Fruit fly (Drosophila melanogaster): ENCODE data around the gene CG15143.

The CG15143 gene

dm6 chr2L:17560125-17561019 is 36.0 kb upstream of the CG15143 start:
- TF ChIP-seq topi (GFP tag; optimal IDR thresholded peaks at IDR 0.05) = no peak
- TF ChIP-seq CG11762 (GFP tag; optimal IDR thresholded peaks at IDR 0.05; ENCODE audit: insufficient read depth) = no peak
- peak; percentile 3 for TF ChIP-seq Eip78C (GFP tag)

dm6 chr2L:17559275-17559674 is 34.9 kb upstream of the CG15143 start:
- TF ChIP-seq CG15336 (GFP tag; IDR thresholded peaks at IDR 0.05) (no peak), Blimp-1 (GFP tag; optimal IDR thresholded peaks at IDR 0.05) (no peak), vri (GFP tag; optimal IDR thresholded peaks at IDR 0.05) (no peak), CG8319 (GFP tag; optimal IDR thresholded peaks at IDR 0.05) (no peak), salr (GFP tag; optimal IDR thresholded peaks at IDR 0.05) (no peak), Smox (GFP tag; optimal IDR thresholded peaks at IDR 0.05) (no peak), esn (GFP tag; optimal IDR thresholded peaks at IDR 0.05) (no peak), CG8119 (GFP tag; IDR thresholded peaks at IDR 0.05) (no peak), Eip78C (GFP tag) (no peak), CG10669 (GFP tag; optimal IDR thresholded peaks at IDR 0.05) (no peak), dsx (GFP tag; optimal IDR thresholded peaks at IDR 0.05; ENCODE audit: poor library complexity, severe bottlenecking) (no peak), achi (GFP tag; optimal IDR thresholded peaks at IDR 0.05) (no peak), CG6276 (GFP tag; optimal IDR thresholded peaks at IDR 0.05) (no peak), Hr4 (GFP tag; optimal IDR thresholded peaks at IDR 0.05) (no peak), CG3032 (tag; optimal IDR thresholded peaks at IDR 0.05) (no peak), CG6792 (GFP tag; optimal IDR thresholded peaks at IDR 0.05) (no peak), fd85E (GFP tag; optimal IDR thresholded peaks at IDR 0.05) (no peak), ss (GFP tag; optimal IDR thresholded peaks at IDR 0.05) (no peak), Sox15 (GFP tag; optimal IDR thresholded peaks at IDR 0.05) (no peak)

dm6 chr2L:17558111-17558773 is 33.9 kb upstream of the CG15143 start:
- no peak for TF ChIP-seq CG1621 (tag; optimal IDR thresholded peaks at IDR 0.05)
- no peak for TF ChIP-seq spab (GFP tag; optimal IDR thresholded peaks at IDR 0.05)
- no peak for TF ChIP-seq svp (GFP tag)
- no peak for TF ChIP-seq CG3919 (GFP tag; optimal IDR thresholded peaks at IDR 0.05)
- TF ChIP-seq dsx (GFP tag; optimal IDR thresholded peaks at IDR 0.05; ENCODE audit: poor library complexity, severe bottlenecking) = peak; percentile 48
- TF ChIP-seq CG4318 (GFP tag; optimal IDR thresholded peaks at IDR 0.05) = no peak
- TF ChIP-seq CG8119 (GFP tag; IDR thresholded peaks at IDR 0.05) = peak; percentile 48; the same call in 2 of the 3 replicates
- TF ChIP-seq achi (GFP tag; optimal IDR thresholded peaks at IDR 0.05) = peak; percentile 5
- no peak for TF ChIP-seq Ets21C (GFP tag; optimal IDR thresholded peaks at IDR 0.05)
- peak; percentile 6 for TF ChIP-seq CG8632 (GFP tag; optimal IDR thresholded peaks at IDR 0.05)
- no peak for TF ChIP-seq Hr38 (GFP tag; optimal IDR thresholded peaks at IDR 0.05)
- TF ChIP-seq Lpt (GFP tag; optimal IDR thresholded peaks at IDR 0.05) = no peak
- TF ChIP-seq CG6163 (GFP tag; IDR thresholded peaks at IDR 0.05) = no peak
- peak; percentile 2 for TF ChIP-seq CG10669 (GFP tag; optimal IDR thresholded peaks at IDR 0.05)
- no peak for TF ChIP-seq esn (GFP tag; optimal IDR thresholded peaks at IDR 0.05)
- no peak for TF ChIP-seq Eip93F (GFP tag; optimal IDR thresholded peaks at IDR 0.05)
- no peak for TF ChIP-seq Sox14 (GFP tag; optimal IDR thresholded peaks at IDR 0.05)
- no peak for TF ChIP-seq Met (GFP tag; optimal IDR thresholded peaks at IDR 0.05)
- TF ChIP-seq OdsH (GFP tag; optimal IDR thresholded peaks at IDR 0.05) = peak; percentile 16
- TF ChIP-seq ss (GFP tag; optimal IDR thresholded peaks at IDR 0.05) = peak in 1 of 2 experiments; percentile 25
- no peak for TF ChIP-seq CG11902 (GFP tag; optimal IDR thresholded peaks at IDR 0.05)
- no peak for TF ChIP-seq CG3032 (tag; optimal IDR thresholded peaks at IDR 0.05)
- no peak for TF ChIP-seq CG7368 (GFP tag; optimal IDR thresholded peaks at IDR 0.05)
- TF ChIP-seq lz (GFP tag; optimal IDR thresholded peaks at IDR 0.05) = no peak
- TF ChIP-seq Blimp-1 (GFP tag; optimal IDR thresholded peaks at IDR 0.05) = no peak
- no peak for TF ChIP-seq CG6792 (GFP tag; optimal IDR thresholded peaks at IDR 0.05)
- peak; percentile 60 for TF ChIP-seq Ets96B (tag; optimal IDR thresholded peaks at IDR 0.05)
- no peak for TF ChIP-seq acj6 (GFP tag; optimal IDR thresholded peaks at IDR 0.05)
- TF ChIP-seq dac (GFP tag; optimal IDR thresholded peaks at IDR 0.05) = no peak
- no peak for TF ChIP-seq Smox (GFP tag; optimal IDR thresholded peaks at IDR 0.05)
- peak; percentile 20 for TF ChIP-seq CG10631 (GFP tag; optimal IDR thresholded peaks at IDR 0.05)
- TF ChIP-seq Sox15 (GFP tag; optimal IDR thresholded peaks at IDR 0.05) = no peak
- no peak for TF ChIP-seq CG8319 (GFP tag; optimal IDR thresholded peaks at IDR 0.05)
- TF ChIP-seq vri (GFP tag; optimal IDR thresholded peaks at IDR 0.05) = no peak
- no peak; the same call in 1 of the 2 replicates for TF ChIP-seq CG15336 (GFP tag; IDR thresholded peaks at IDR 0.05)
- peak; percentile 51 for TF ChIP-seq Eip78C (GFP tag)
- TF ChIP-seq Hr39 (GFP tag; optimal IDR thresholded peaks at IDR 0.05) = no peak
